Fruit fly (Drosophila melanogaster): ENCODE data around the gene Kul.
A peak's percentile ranks its signal among the peaks of the same experiment; 100 is the strongest.

Gene Kul

dm6 chr3R:29781874-29782273 is 56.2 kb downstream of the Kul start (continued):
- TF ChIP-seq Side (GFP tag; optimal IDR thresholded peaks at IDR 0.05) (no peak), fu2 (GFP tag; optimal IDR thresholded peaks at IDR 0.05) (no peak), CG31441 (GFP tag; IDR thresholded peaks at IDR 0.05) (no peak), gfzf (GFP tag; optimal IDR thresholded peaks at IDR 0.05) (no peak), crol (GFP tag; IDR thresholded peaks at IDR 0.05) (no peak), nom (GFP tag; optimal IDR thresholded peaks at IDR 0.05) (no peak), CG12744 (GFP tag; optimal IDR thresholded peaks at IDR 0.05) (no peak), CG12236 (GFP tag; optimal IDR thresholded peaks at IDR 0.05) (no peak), CG10565 (GFP tag; optimal IDR thresholded peaks at IDR 0.05) (no peak), Usf (GFP tag; optimal IDR thresholded peaks at IDR 0.05) (no peak), toy (GFP tag; IDR thresholded peaks at IDR 0.05) (no peak), ham (GFP tag; IDR thresholded peaks at IDR 0.05) (no peak), shn (GFP tag; optimal IDR thresholded peaks at IDR 0.05) (no peak), CG11093 (GFP tag; IDR thresholded peaks at IDR 0.05) (no peak), CG2875 (GFP tag; optimal IDR thresholded peaks at IDR 0.05) (no peak), gcm (GFP tag; optimal IDR thresholded peaks at IDR 0.05) (no peak), chm (GFP tag; IDR thresholded peaks at IDR 0.05) (no peak), CG6254 (GFP tag; optimal IDR thresholded peaks at IDR 0.05) (peak; percentile 44), CG1832 (GFP tag; optimal IDR thresholded peaks at IDR 0.05) (no peak), Fer2 (tag; optimal IDR thresholded peaks at IDR 0.05) (no peak), CG4854 (GFP tag; optimal IDR thresholded peaks at IDR 0.05) (no peak), Dip2 (GFP tag; IDR thresholded peaks at IDR 0.05) (no peak), CG1233 (GFP tag; optimal IDR thresholded peaks at IDR 0.05) (no peak), nmo (GFP tag; optimal IDR thresholded peaks at IDR 0.05) (no peak), br (optimal IDR thresholded peaks at IDR 0.05) (no peak), crp (GFP tag; optimal IDR thresholded peaks at IDR 0.05) (no peak), CG9609 (GFP tag; optimal IDR thresholded peaks at IDR 0.05) (no peak), dimm (GFP tag; IDR thresholded peaks at IDR 0.05) (no peak), Nf-YC (tag; optimal IDR thresholded peaks at IDR 0.05) (no peak), Hr3 (GFP tag; optimal IDR thresholded peaks at IDR 0.05) (no peak), CG3281 (GFP tag; optimal IDR thresholded peaks at IDR 0.05) (no peak), gt (GFP tag; IDR thresholded peaks at IDR 0.05) (no peak), D (optimal IDR thresholded peaks at IDR 0.05) (no peak), D (GFP tag; optimal IDR thresholded peaks at IDR 0.05) (no peak), CG18262 (tag; optimal IDR thresholded peaks at IDR 0.05) (no peak), NC2β (GFP tag; optimal IDR thresholded peaks at IDR 0.05) (no peak), lab (GFP tag; optimal IDR thresholded peaks at IDR 0.05) (peak; percentile 0), CG3163 (GFP tag; optimal IDR thresholded peaks at IDR 0.05) (no peak), GATAe (GFP tag; conservative IDR thresholded peaks at IDR 0.05) (peak; percentile 20), CG17612 (GFP tag; IDR thresholded peaks at IDR 0.05) (no peak), tll (GFP tag; optimal IDR thresholded peaks at IDR 0.05) (no peak), CG8089 (GFP tag; optimal IDR thresholded peaks at IDR 0.05) (no peak), gro (GFP tag; optimal IDR thresholded peaks at IDR 0.05) (no peak), CG12299 (tag; optimal IDR thresholded peaks at IDR 0.05) (no peak), CrebB (tag; optimal IDR thresholded peaks at IDR 0.05) (no peak), D19A (tag; optimal IDR thresholded peaks at IDR 0.05) (no peak), twi (tag; optimal IDR thresholded peaks at IDR 0.05) (peak; percentile 23), CG1792 (GFP tag; optimal IDR thresholded peaks at IDR 0.05) (no peak), pb (GFP tag; optimal IDR thresholded peaks at IDR 0.05) (no peak), ftz-f1 (GFP tag; optimal IDR thresholded peaks at IDR 0.05) (peak; percentile 47), CG32772 (GFP tag; IDR thresholded peaks at IDR 0.05) (peak; percentile 20; the same call in 1 of the 2 replicates), lov (optimal IDR thresholded peaks at IDR 0.05) (no peak), lov (GFP tag; IDR thresholded peaks at IDR 0.05) (no peak)

All from whole organism, embryonic.